Worm (Caenorhabditis elegans) whole organism, young adult: ENCODE results near the gene bpnt-1.

ENCODE experiments used
- T07F8.4 ChIP-seq: sonication (generic microtip); optimal IDR thresholded peaks from 2 replicates; lab custom pipeline; 2016; ENCODE audit warnings: mild to moderate bottlenecking, missing genetic modification characterization, moderate library complexity, missing compliant biosample characterization
- ama-1 ChIP-seq, 3 experiments: fragments of 150-350 bp in 1 of 3; sonication (generic microtip) in 2 of 3; optimal IDR thresholded peaks; 2 replicates each; lab custom pipeline; 2014 to 2018; ENCODE audit warnings: missing biosample characterization in 2 of 3, missing genetic modification characterization in 2 of 3, missing genetic modification reagents in 2 of 3
- him-1 ChIP-seq: sonication (generic microtip); optimal IDR thresholded peaks from 2 replicates; lab custom pipeline; 2016; ENCODE audit warnings: missing genotype, missing genetic modification reagents, missing genetic modification characterization, missing compliant biosample characterization
- pha-4 ChIP-seq: fragments of 150-350 bp; sonication (generic microtip); optimal IDR thresholded peaks from 2 replicates; lab custom pipeline; 2014; ENCODE audit warnings: missing biosample characterization, missing genetic modification reagents, missing genetic modification characterization
- sea-2 ChIP-seq: fragments of 200-800 bp; sonication (Bioruptor generic); IDR thresholded peaks from 2 replicates; pipeline ENCODE4 v1.3.6; 2022; ENCODE audit warnings: missing genetic modification characterization, missing compliant biosample characterization

DNA sequence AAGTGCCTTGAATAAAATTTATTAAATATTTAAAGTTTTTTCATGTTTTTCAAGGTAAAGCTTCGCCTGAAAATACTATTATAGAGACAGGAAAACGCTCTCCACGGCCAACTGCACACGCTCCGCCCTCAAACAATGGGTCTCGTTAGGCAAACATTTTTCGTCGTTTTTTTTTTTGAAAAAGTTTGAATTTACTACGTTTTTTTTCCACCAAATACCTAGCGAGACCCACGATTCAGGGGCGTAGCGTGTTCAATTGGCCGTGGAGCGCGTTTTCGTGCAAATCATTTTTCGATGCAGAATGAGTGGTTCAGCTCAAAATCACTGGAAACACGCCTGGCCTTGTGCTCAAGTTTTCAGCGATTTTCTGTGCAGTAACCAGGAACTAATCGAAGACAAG is 47.8 kb downstream of the bpnt-1 start, which contains the start of gene W06B4.2:
- TF ChIP-seq ama-1 (optimal IDR thresholded peaks at IDR 0.05; lab: Kevin White, UChicago) (no peak), ama-1 (GFP tag; optimal IDR thresholded peaks at IDR 0.05; lab: Kevin White, UChicago) (no peak), sea-2 (GFP tag; lab: Robert Waterston, UW) (no peak), T07F8.4 (tag; lab: Kevin White, UChicago) (no peak), pha-4 (tag; lab: Kevin White, UChicago) (no peak), him-1 (tag; lab: Kevin White, UChicago) (no peak)
